Fruit fly (Drosophila melanogaster) whole organism, embryonic: Measurements from ENCODE around the gene sea.

Experiments
- CG10959 ChIP-seq: fragments of 200-800 bp; sonication (Bioruptor generic); IDR thresholded peaks from 2 replicates; pipeline ENCODE4 v1.3.6; 2022; ENCODE audit warnings: missing biosample characterization, missing genetic modification characterization
- CG11696 ChIP-seq: fragments of 200-800 bp; sonication (Bioruptor generic); IDR thresholded peaks from 2 replicates; pipeline ENCODE4 v1.3.6; 2022; ENCODE audit warnings: missing biosample characterization, missing genetic modification characterization
- CG13894 ChIP-seq: fragments of 200-800 bp; sonication (Bioruptor generic); optimal IDR thresholded peaks from 3 replicates; lab custom pipeline; 2018; ENCODE audit warnings: missing biosample characterization, mild to moderate bottlenecking, missing genetic modification characterization, moderate library complexity
- CG15514 ChIP-seq: fragments of 200-800 bp; sonication (Bioruptor generic); optimal IDR thresholded peaks from 3 replicates; lab custom pipeline; 2017; ENCODE audit warnings: missing biosample characterization, missing genetic modification characterization, mild to moderate bottlenecking, moderate library complexity, missing genetic modification reagents
- CG1602 ChIP-seq: fragments of 200-800 bp; sonication (Bioruptor generic); optimal IDR thresholded peaks from 3 replicates; lab custom pipeline; 2016; ENCODE audit warnings: missing biosample characterization, missing genetic modification characterization
- CG17186 ChIP-seq: fragments of 200-800 bp; sonication (Bioruptor generic); optimal IDR thresholded peaks from 3 replicates; lab custom pipeline; 2017; ENCODE audit warnings: missing biosample characterization, missing genetic modification reagents, missing genetic modification characterization
- CG17385 ChIP-seq: fragments of 200-800 bp; sonication (Bioruptor generic); optimal IDR thresholded peaks from 3 replicates; lab custom pipeline; 2018; ENCODE audit warnings: missing biosample characterization, mild to moderate bottlenecking, missing genetic modification characterization
- CG31224 ChIP-seq: fragments of 200-800 bp; sonication (Bioruptor generic); IDR thresholded peaks from 2 replicates; pipeline ENCODE4 v1.3.6; 2022; ENCODE audit warnings: missing biosample characterization, missing genetic modification characterization
- CG4328 ChIP-seq: fragments of 200-800 bp; sonication (Bioruptor generic); optimal IDR thresholded peaks from 3 replicates; lab custom pipeline; 2017; ENCODE audit warnings: missing biosample characterization, missing genetic modification reagents, missing genetic modification characterization
- CG4820 ChIP-seq: fragments of 200-800 bp; sonication (Bioruptor generic); optimal IDR thresholded peaks from 3 replicates; lab custom pipeline; 2016; ENCODE audit warnings: missing biosample characterization, missing genetic modification characterization
- CG7786 ChIP-seq: fragments of 200-800 bp; sonication (Bioruptor generic); optimal IDR thresholded peaks from 2 replicates; lab custom pipeline; 2016; ENCODE audit warnings: missing biosample characterization, missing genetic modification characterization
- CkIIα-i1 ChIP-seq: fragments of 200-800 bp; sonication (Bioruptor generic); IDR thresholded peaks from 2 replicates; pipeline ENCODE4 v1.3.6; 2022; ENCODE audit warnings: missing biosample characterization, missing genetic modification characterization
- D ChIP-seq, 2 experiments: fragments of 200-800 bp in 1 of 2; fragments of >200 bp in 1 of 2; sonication (Bioruptor generic) in 1 of 2; optimal IDR thresholded peaks; 2 replicates in 1 of 2; 3 replicates in 1 of 2; lab custom pipeline; 2017; ENCODE audit warnings: mild to moderate bottlenecking in 1 of 2, missing biosample characterization in 1 of 2, missing genetic modification characterization in 1 of 2, missing genetic modification reagents in 1 of 2
- D19A ChIP-seq: fragments of 200-800 bp; optimal IDR thresholded peaks from 3 replicates; lab custom pipeline; 2019; ENCODE audit warnings: missing biosample characterization, mild to moderate bottlenecking, missing genetic modification characterization, moderate library complexity
- Dip3 ChIP-seq: fragments of 200-800 bp; sonication (Bioruptor generic); optimal IDR thresholded peaks from 3 replicates; lab custom pipeline; 2016; ENCODE audit warnings: missing biosample characterization, missing genetic modification characterization
- E2f1 ChIP-seq: fragments of 200-800 bp; sonication (Bioruptor generic); IDR thresholded peaks from 2 replicates; pipeline ENCODE4 v1.3.6; 2022; ENCODE audit warnings: missing biosample characterization, missing genetic modification characterization
- H2.0 ChIP-seq: fragments of 200-800 bp; sonication (Bioruptor generic); IDR thresholded peaks from 2 replicates; pipeline ENCODE4 v1.3.6; 2022; ENCODE audit warnings: missing biosample characterization, missing genetic modification characterization
- Hmr ChIP-seq: fragments of 200-800 bp; sonication (Bioruptor generic); optimal IDR thresholded peaks from 3 replicates; lab custom pipeline; 2017; ENCODE audit warnings: mild to moderate bottlenecking, missing biosample characterization, missing genetic modification reagents, missing genetic modification characterization
- Hmx ChIP-seq: fragments of 200-800 bp; sonication (Bioruptor generic); optimal IDR thresholded peaks from 2 replicates; lab custom pipeline; 2016; ENCODE audit warnings: missing biosample characterization, missing genetic modification characterization
- Mad ChIP-seq: fragments of 200-800 bp; sonication (Bioruptor generic); optimal IDR thresholded peaks from 2 replicates; lab custom pipeline; 2016; ENCODE audit warnings: missing biosample characterization, missing genetic modification characterization
- Neu2 ChIP-seq: fragments of 200-800 bp; sonication (Bioruptor generic); optimal IDR thresholded peaks from 3 replicates; lab custom pipeline; 2016; ENCODE audit warnings: missing biosample characterization, missing genetic modification characterization, borderline replicate concordance
- NfI ChIP-seq: fragments of 200-800 bp; sonication (Bioruptor generic); optimal IDR thresholded peaks from 3 replicates; lab custom pipeline; 2018; ENCODE audit warnings: missing biosample characterization, mild to moderate bottlenecking, missing genetic modification characterization, moderate library complexity
- Optix ChIP-seq: fragments of 200-800 bp; sonication (Bioruptor generic); IDR thresholded peaks from 3 replicates; pipeline ENCODE4 v1.3.6; 2022; ENCODE audit warnings: missing biosample characterization, missing genetic modification characterization
- Rfx ChIP-seq: fragments of 200-800 bp; sonication (Bioruptor generic); IDR thresholded peaks from 2 replicates; pipeline ENCODE4 v1.3.6; 2022; ENCODE audit warnings: missing biosample characterization, missing genetic modification characterization
- ash1 ChIP-seq: fragments of 200-800 bp; sonication (Bioruptor generic); optimal IDR thresholded peaks from 2 replicates; lab custom pipeline; 2018; ENCODE audit warnings: missing biosample characterization, mild to moderate bottlenecking, missing genetic modification characterization
- bab2 ChIP-seq: fragments of 200-800 bp; sonication (Bioruptor generic); optimal IDR thresholded peaks from 2 replicates; lab custom pipeline; 2016; ENCODE audit warnings: missing biosample characterization, missing genetic modification characterization
- dati ChIP-seq: fragments of 200-800 bp; sonication (Bioruptor generic); IDR thresholded peaks from 2 replicates; pipeline ENCODE4 v1.3.6; 2022; ENCODE audit warnings: missing biosample characterization, missing genetic modification characterization
- dysf ChIP-seq: fragments of 200-800 bp; sonication (Bioruptor generic); IDR thresholded peaks from 3 replicates; pipeline ENCODE4 v1.3.6; 2022; ENCODE audit warnings: missing biosample characterization, missing genetic modification characterization
- exex ChIP-seq: fragments of 200-800 bp; sonication (Bioruptor generic); optimal IDR thresholded peaks from 4 replicates; lab custom pipeline; 2018; ENCODE audit warnings: missing biosample characterization, mild to moderate bottlenecking, missing genetic modification characterization, moderate library complexity
- fd64A ChIP-seq: fragments of 200-800 bp; sonication (Bioruptor generic); optimal IDR thresholded peaks from 3 replicates; lab custom pipeline; 2018; ENCODE audit warnings: missing biosample characterization, mild to moderate bottlenecking, missing genetic modification characterization
- fd96Cb ChIP-seq: fragments of 200-800 bp; sonication (Bioruptor generic); optimal IDR thresholded peaks from 2 replicates; lab custom pipeline; 2018; ENCODE audit warnings: missing biosample characterization, mild to moderate bottlenecking, missing genetic modification characterization, moderate library complexity
- hkb ChIP-seq, 2 experiments: fragments of 200-800 bp in 1 of 2; fragments of >200 bp in 1 of 2; sonication (Bioruptor generic) in 1 of 2; IDR thresholded peaks in 1 of 2; optimal IDR thresholded peaks in 1 of 2; 2 replicates each; pipeline versions ENCODE4 v1.3.6 to Lab custom; 2017 to 2022; ENCODE audit warnings: missing biosample characterization in 1 of 2, missing genetic modification characterization in 1 of 2
- lilli ChIP-seq: fragments of 200-800 bp; sonication (Bioruptor generic); optimal IDR thresholded peaks from 3 replicates; lab custom pipeline; 2016; ENCODE audit warnings: missing biosample characterization, missing genetic modification characterization
- lov ChIP-seq, 2 experiments: fragments of 200-800 bp in 1 of 2; fragments of >200 bp in 1 of 2; sonication (Bioruptor generic) in 1 of 2; IDR thresholded peaks in 1 of 2; optimal IDR thresholded peaks in 1 of 2; 2 replicates in 1 of 2; 3 replicates in 1 of 2; pipeline versions ENCODE4 v1.3.6 to Lab custom; 2017 to 2022; ENCODE audit warnings: missing biosample characterization in 1 of 2, missing genetic modification characterization in 1 of 2
- org-1 ChIP-seq: fragments of 200-800 bp; sonication (Bioruptor generic); optimal IDR thresholded peaks from 2 replicates; lab custom pipeline; 2017; ENCODE audit warnings: missing biosample characterization, missing genetic modification characterization
- pfk ChIP-seq: fragments of 200-800 bp; sonication (Bioruptor generic); optimal IDR thresholded peaks from 2 replicates; lab custom pipeline; 2018; ENCODE audit warnings: missing biosample characterization, mild to moderate bottlenecking, missing genetic modification characterization, moderate library complexity
- pho ChIP-seq: fragments of 200-800 bp; sonication (Bioruptor generic); optimal IDR thresholded peaks from 2 replicates; lab custom pipeline; 2016; ENCODE audit warnings: missing biosample characterization, missing genetic modification characterization
- salm ChIP-seq: fragments of 200-800 bp; sonication (Bioruptor generic); optimal IDR thresholded peaks from 2 replicates; lab custom pipeline; 2018; ENCODE audit warnings: missing biosample characterization, mild to moderate bottlenecking, missing genetic modification characterization
- wor ChIP-seq: fragments of 200-800 bp; sonication (Bioruptor generic); IDR thresholded peaks from 2 replicates; pipeline ENCODE4 v1.3.6; 2022; ENCODE audit warnings: missing biosample characterization, missing genetic modification characterization

sea gene

dm6 chr3R:11581340-11582252, 14.7 kb upstream of the sea start, which contains the start of gene wkd (continued):
- TF ChIP-seq fd64A (GFP tag; lab: Kevin White, UChicago), result no peak
- TF ChIP-seq D19A (tag; lab: Kevin White, UChicago), result no peak
- TF ChIP-seq NfI (GFP tag; lab: Kevin White, UChicago), result no peak
- TF ChIP-seq CG15514 (GFP tag; lab: Kevin White, UChicago), result peak; percentile 32
- TF ChIP-seq fd96Cb, result no peak
- TF ChIP-seq hkb (optimal IDR thresholded peaks at IDR 0.05; lab: Kevin White, UChicago), result no peak
- peak; percentile 32; the same call in 1 of the 2 replicates for TF ChIP-seq hkb (GFP tag; IDR thresholded peaks at IDR 0.05; lab: Robert Waterston, UW)
- TF ChIP-seq exex, result peak; percentile 30
- no peak for TF ChIP-seq Neu2
- TF ChIP-seq bab2 (GFP tag; lab: Kevin White, UChicago), result no peak
- peak; percentile 13 for TF ChIP-seq Hmr (GFP tag; lab: Kevin White, UChicago)
- peak; percentile 5 for TF ChIP-seq CG17186 (GFP tag; lab: Kevin White, UChicago)
- TF ChIP-seq CkIIα-i1 (GFP tag; lab: Robert Waterston, UW), result no peak
- TF ChIP-seq Optix (GFP tag; lab: Robert Waterston, UW), result no peak
- no peak for TF ChIP-seq Hmx (GFP tag; lab: Kevin White, UChicago)
- TF ChIP-seq pfk, result peak; percentile 96
- no peak for TF ChIP-seq D (optimal IDR thresholded peaks at IDR 0.05; lab: Kevin White, UChicago)
- no peak for TF ChIP-seq D (GFP tag; optimal IDR thresholded peaks at IDR 0.05; lab: Kevin White, UChicago)
- no peak for TF ChIP-seq H2.0 (GFP tag; lab: Robert Waterston, UW)
- no peak for TF ChIP-seq lov (optimal IDR thresholded peaks at IDR 0.05; lab: Kevin White, UChicago)
- TF ChIP-seq lov (GFP tag; IDR thresholded peaks at IDR 0.05; lab: Robert Waterston, UW), result no peak
- TF ChIP-seq wor (GFP tag; lab: Robert Waterston, UW), result no peak
- TF ChIP-seq, all 482 proteins: peak for 107

- no peak for TF ChIP-seq CG10959 (GFP tag; lab: Robert Waterston, UW)
- no peak for TF ChIP-seq Rfx (GFP tag; lab: Robert Waterston, UW)
- TF ChIP-seq ash1 (GFP tag; lab: Kevin White, UChicago), result no peak
- no peak for TF ChIP-seq pho (GFP tag; lab: Kevin White, UChicago)
- no peak for TF ChIP-seq CG13894 (tag; lab: Kevin White, UChicago)
- no peak for TF ChIP-seq E2f1 (GFP tag; lab: Robert Waterston, UW)
- TF ChIP-seq CG11696, result no peak
- TF ChIP-seq Mad (GFP tag; lab: Kevin White, UChicago), result no peak
- no peak for TF ChIP-seq CG4820 (GFP tag; lab: Kevin White, UChicago)
- TF ChIP-seq lilli (GFP tag; lab: Kevin White, UChicago), result no peak
- TF ChIP-seq CG4328 (GFP tag; lab: Kevin White, UChicago), result no peak
- no peak for TF ChIP-seq CG31224 (GFP tag; lab: Robert Waterston, UW)
- TF ChIP-seq dati, result no peak
- TF ChIP-seq Dip3 (GFP tag; lab: Kevin White, UChicago), result no peak
- TF ChIP-seq dysf, result no peak
- TF ChIP-seq CG1602, result no peak
- no peak for TF ChIP-seq org-1 (GFP tag; lab: Kevin White, UChicago)
- no peak for TF ChIP-seq CG7786 (GFP tag; lab: Kevin White, UChicago)
- TF ChIP-seq salm (tag; lab: Kevin White, UChicago), result no peak
- no peak for TF ChIP-seq CG17385
Observed at dm6 chr3R:11578645-11579044, 11.8 kb upstream of the sea start, which contains the start of the genes CG6790 and CG5342. Gene CG6790 (minus strand): TSS chr3R:11578745. Gene CG5342 (plus strand): TSS chr3R:11578826.
